Worm (Caenorhabditis elegans) whole organism, L2 larva: Measurements from ENCODE around the gene rga-8.

ENCODE experiments used
- F13H6.1 ChIP-seq: sonication (generic microtip); optimal IDR thresholded peaks from 2 replicates; lab custom pipeline; 2016; ENCODE audit warnings: missing genetic modification characterization, missing compliant biosample characterization
- Y55F3AM.14 ChIP-seq: fragments of 200-800 bp; sonication (Bioruptor generic); optimal IDR thresholded peaks from 2 replicates; lab custom pipeline; 2018; ENCODE audit warnings: mild to moderate bottlenecking, missing genetic modification characterization, missing compliant biosample characterization
- ZK546.5 ChIP-seq: sonication (generic microtip); optimal IDR thresholded peaks from 2 replicates; lab custom pipeline; 2017; ENCODE audit warnings: missing biosample characterization, missing genetic modification characterization
- alr-1 ChIP-seq: fragments of 150-350 bp; optimal IDR thresholded peaks from 2 replicates; lab custom pipeline; 2014; ENCODE audit warnings: missing biosample characterization, missing genetic modification characterization
- aly-2 ChIP-seq: fragments of 150-350 bp; optimal IDR thresholded peaks from 2 replicates; lab custom pipeline; 2014; ENCODE audit warnings: missing biosample characterization, missing genetic modification characterization
- ama-1 ChIP-seq: fragments of 150-350 bp; optimal IDR thresholded peaks from 2 replicates; lab custom pipeline; 2018; ENCODE audit warnings: inconsistent platforms
- blmp-1 ChIP-seq: sonication (generic microtip); optimal IDR thresholded peaks from 2 replicates; lab custom pipeline; 2017; ENCODE audit warnings: missing genetic modification characterization, mild to moderate bottlenecking, missing compliant biosample characterization, antibody characterized with exemption, moderate library complexity; ENCODE audit not compliant: insufficient read depth
- ceh-16 ChIP-seq: fragments of 150-350 bp; optimal IDR thresholded peaks from 2 replicates; lab custom pipeline; 2014; ENCODE audit warnings: missing biosample characterization, missing genetic modification characterization
- ceh-82 ChIP-seq: fragments of 150-350 bp; optimal IDR thresholded peaks from 2 replicates; lab custom pipeline; 2014; ENCODE audit warnings: missing biosample characterization, missing genetic modification characterization
- crh-2 ChIP-seq: sonication (generic microtip); optimal IDR thresholded peaks from 2 replicates; lab custom pipeline; 2017; ENCODE audit warnings: missing biosample characterization, missing genetic modification characterization
- dmd-4 ChIP-seq: sonication (generic microtip); optimal IDR thresholded peaks from 2 replicates; lab custom pipeline; 2017; ENCODE audit warnings: missing biosample characterization, missing genetic modification characterization
- egl-27 ChIP-seq: sonication (generic microtip); optimal IDR thresholded peaks from 3 replicates; lab custom pipeline; 2017; ENCODE audit warnings: missing biosample characterization, missing genetic modification reagents, missing genetic modification characterization
- elt-1 ChIP-seq: fragments of 150-350 bp; optimal IDR thresholded peaks from 2 replicates; lab custom pipeline; 2014; ENCODE audit warnings: missing biosample characterization, missing genetic modification characterization
- elt-3 ChIP-seq: sonication (generic microtip); optimal IDR thresholded peaks from 2 replicates; lab custom pipeline; 2017; ENCODE audit warnings: missing biosample characterization, missing genetic modification characterization
- fos-1 ChIP-seq: fragments of 150-350 bp; optimal IDR thresholded peaks from 2 replicates; lab custom pipeline; 2014; ENCODE audit warnings: missing biosample characterization, missing genetic modification characterization
- gmeb-1 ChIP-seq: fragments of 150-350 bp; optimal IDR thresholded peaks from 2 replicates; lab custom pipeline; 2014; ENCODE audit warnings: missing biosample characterization, missing genetic modification characterization
- lin-13 ChIP-seq: fragments of 150-350 bp; optimal IDR thresholded peaks from 2 replicates; lab custom pipeline; 2014; ENCODE audit warnings: missing biosample characterization, missing genetic modification reagents, missing genetic modification characterization
- lin-39 ChIP-seq: fragments of 150-350 bp; optimal IDR thresholded peaks from 2 replicates; lab custom pipeline; 2014; ENCODE audit warnings: missing biosample characterization, missing genetic modification reagents, missing genetic modification characterization
- lsy-2 ChIP-seq, 2 experiments: fragments of 150-350 bp in 1 of 2; sonication (generic microtip) in 1 of 2; optimal IDR thresholded peaks; 2 replicates each; lab custom pipeline; 2014 to 2017; ENCODE audit warnings: missing biosample characterization in 2 of 2, missing genetic modification characterization in 2 of 2
- mab-5 ChIP-seq: fragments of 150-350 bp; optimal IDR thresholded peaks from 2 replicates; lab custom pipeline; 2014; ENCODE audit warnings: missing biosample characterization, missing genetic modification characterization
- mbf-1 ChIP-seq: sonication (generic microtip); optimal IDR thresholded peaks from 2 replicates; lab custom pipeline; 2017; ENCODE audit warnings: missing biosample characterization, missing genetic modification characterization
- mdl-1 ChIP-seq, 2 experiments: fragments of 150-350 bp in 1 of 2; sonication (generic microtip) in 1 of 2; optimal IDR thresholded peaks; 2 replicates each; lab custom pipeline; 2017; ENCODE audit warnings: missing biosample characterization in 2 of 2, missing genetic modification characterization in 2 of 2
- nhr-10 ChIP-seq: sonication (generic microtip); optimal IDR thresholded peaks from 2 replicates; lab custom pipeline; 2017; ENCODE audit warnings: missing biosample characterization, missing genetic modification characterization
- nhr-11 ChIP-seq: fragments of 150-350 bp; optimal IDR thresholded peaks from 2 replicates; lab custom pipeline; 2014; ENCODE audit warnings: missing biosample characterization, missing genetic modification characterization
- nhr-12 ChIP-seq: fragments of 150-350 bp; optimal IDR thresholded peaks from 2 replicates; lab custom pipeline; 2014; ENCODE audit warnings: missing biosample characterization, missing genetic modification characterization
- nhr-129 ChIP-seq: fragments of 150-350 bp; optimal IDR thresholded peaks from 2 replicates; lab custom pipeline; 2014; ENCODE audit warnings: missing biosample characterization, missing genetic modification characterization
- nhr-21 ChIP-seq: fragments of 150-350 bp; optimal IDR thresholded peaks from 2 replicates; lab custom pipeline; 2014; ENCODE audit warnings: missing biosample characterization, missing genetic modification characterization
- nhr-23 ChIP-seq: fragments of 150-350 bp; optimal IDR thresholded peaks from 2 replicates; lab custom pipeline; 2014; ENCODE audit warnings: missing biosample characterization, missing genetic modification reagents, missing genetic modification characterization
- nhr-237 ChIP-seq: fragments of 150-350 bp; optimal IDR thresholded peaks from 2 replicates; lab custom pipeline; 2014; ENCODE audit warnings: missing biosample characterization, missing genetic modification characterization
- nhr-25 ChIP-seq: fragments of 150-350 bp; sonication (generic microtip); optimal IDR thresholded peaks from 3 replicates; lab custom pipeline; 2014; ENCODE audit warnings: missing biosample characterization, missing genetic modification characterization
- nhr-6 ChIP-seq: fragments of 150-350 bp; optimal IDR thresholded peaks from 2 replicates; lab custom pipeline; 2014; ENCODE audit warnings: missing biosample characterization, missing genetic modification characterization
- peb-1 ChIP-seq: fragments of 150-350 bp; optimal IDR thresholded peaks from 2 replicates; lab custom pipeline; 2014; ENCODE audit warnings: missing biosample characterization, missing genetic modification characterization
- sem-4 ChIP-seq: fragments of 150-350 bp; optimal IDR thresholded peaks from 2 replicates; lab custom pipeline; 2014; ENCODE audit warnings: missing biosample characterization, missing genetic modification reagents, missing genetic modification characterization
- skn-1 ChIP-seq: sonication (generic microtip); optimal IDR thresholded peaks from 2 replicates; lab custom pipeline; 2017; ENCODE audit warnings: missing biosample characterization, missing genetic modification characterization
- sma-3 ChIP-seq: sonication (generic microtip); optimal IDR thresholded peaks from 2 replicates; lab custom pipeline; 2016; ENCODE audit warnings: missing genetic modification reagents, missing genetic modification characterization, missing compliant biosample characterization
- sma-9 ChIP-seq, 2 experiments: fragments of 150-350 bp in 1 of 2; sonication (generic microtip) in 1 of 2; optimal IDR thresholded peaks; 2 replicates each; lab custom pipeline; 2014 to 2016; ENCODE audit warnings: missing genetic modification characterization in 2 of 2, mild to moderate bottlenecking in 1 of 2, missing biosample characterization in 1 of 2, missing compliant biosample characterization in 1 of 2, missing genetic modification reagents in 1 of 2, moderate library complexity in 1 of 2
- snpc-4 ChIP-seq: fragments of 150-350 bp; optimal IDR thresholded peaks from 2 replicates; lab custom pipeline; 2014; ENCODE audit warnings: missing biosample characterization, missing genetic modification characterization
- unc-39 ChIP-seq: fragments of 150-350 bp; optimal IDR thresholded peaks from 2 replicates; lab custom pipeline; 2014; ENCODE audit warnings: missing biosample characterization, missing genetic modification characterization
- unc-55 ChIP-seq: fragments of 150-350 bp; sonication (generic microtip); optimal IDR thresholded peaks from 3 replicates; lab custom pipeline; 2014; ENCODE audit warnings: missing biosample characterization, missing genetic modification reagents, missing genetic modification characterization
- unc-62 ChIP-seq: fragments of 150-350 bp; optimal IDR thresholded peaks from 2 replicates; lab custom pipeline; 2014; ENCODE audit warnings: missing biosample characterization, missing genetic modification reagents, missing genetic modification characterization
- zag-1 ChIP-seq: fragments of 150-350 bp; optimal IDR thresholded peaks from 2 replicates; lab custom pipeline; 2014; ENCODE audit warnings: missing biosample characterization, missing genetic modification characterization
- ztf-1 ChIP-seq: fragments of 200-800 bp; sonication (Bioruptor generic); conservative IDR thresholded peaks from 2 replicates; pipeline ENCODE4 v1.3.6; 2022; ENCODE audit warnings: missing genetic modification characterization, missing compliant biosample characterization
- ztf-11 ChIP-seq: sonication (generic microtip); optimal IDR thresholded peaks from 2 replicates; lab custom pipeline; 2017; ENCODE audit warnings: missing biosample characterization, missing genetic modification characterization

The rga-8 gene

ce11 chrX:5279674-5280073 lies at the start of gene rga-8:
TSS of gene rga-8 (minus strand) at chrX:5279774.
- TF ChIP-seq aly-2 = no peak
- TF ChIP-seq lsy-2 (tag; optimal IDR thresholded peaks at IDR 0.05; lab: Kevin White, UChicago) = no peak
- TF ChIP-seq crh-2 (tag; lab: Kevin White, UChicago) = no peak
- TF ChIP-seq nhr-23 = no peak
- TF ChIP-seq ztf-11 (tag; lab: Kevin White, UChicago) = no peak
- no peak for TF ChIP-seq unc-39 (tag; lab: Kevin White, UChicago)
- TF ChIP-seq, all 48 proteins: peak for 0

ce11 chrX:5329236-5329635 lies 49.7 kb upstream of the rga-8 start, which contains the start of gene C26B9.5:
TSS of gene C26B9.5 (plus strand) at chrX:5329479.
- no peak for TF ChIP-seq elt-1 (tag; lab: Kevin White, UChicago)
- no peak for TF ChIP-seq mbf-1 (tag; lab: Kevin White, UChicago)
- TF ChIP-seq F13H6.1 (tag; lab: Kevin White, UChicago) = no peak
- TF ChIP-seq blmp-1 = no peak
- TF ChIP-seq ZK546.5 (tag; lab: Kevin White, UChicago) = no peak
- no peak for TF ChIP-seq zag-1 (tag; lab: Kevin White, UChicago)
- no peak for TF ChIP-seq sma-9 (GFP tag; optimal IDR thresholded peaks at IDR 0.05; lab: Kevin White, UChicago)
- TF ChIP-seq sma-9 (tag; optimal IDR thresholded peaks at IDR 0.05; lab: Kevin White, UChicago) = no peak
- TF ChIP-seq nhr-12 (tag; lab: Kevin White, UChicago) = no peak
- TF ChIP-seq peb-1 = no peak
- peak; percentile 80 for TF ChIP-seq skn-1
- TF ChIP-seq gmeb-1 = no peak
- TF ChIP-seq nhr-6 = no peak
- TF ChIP-seq fos-1 (tag; lab: Kevin White, UChicago) = peak; percentile 86
- no peak for TF ChIP-seq sem-4 (tag; lab: Kevin White, UChicago)
- TF ChIP-seq unc-62 (GFP tag; lab: Kevin White, UChicago) = no peak
- TF ChIP-seq ceh-16 (tag; lab: Kevin White, UChicago) = no peak
- TF ChIP-seq, all 48 proteins: peak for 2

ce11 chrX:5323287-5323686 lies 43.7 kb upstream of the rga-8 start, which contains the start of gene sto-2:
TSS of gene sto-2 (minus strand) at chrX:5323387.
- no peak for TF ChIP-seq nhr-21 (tag; lab: Kevin White, UChicago)
- no peak for TF ChIP-seq gmeb-1

- TF ChIP-seq nhr-237 (tag; lab: Kevin White, UChicago) = no peak
- TF ChIP-seq sem-4 (tag; lab: Kevin White, UChicago) = no peak
- TF ChIP-seq ceh-82 = no peak
- no peak for TF ChIP-seq fos-1 (tag; lab: Kevin White, UChicago)
- TF ChIP-seq elt-3 (tag; lab: Kevin White, UChicago) = no peak
- TF ChIP-seq sma-3 = no peak
- TF ChIP-seq ztf-1 = no peak
- no peak for TF ChIP-seq nhr-129 (tag; lab: Kevin White, UChicago)
- no peak for TF ChIP-seq ama-1 (lab: Kevin White, UChicago)
- no peak for TF ChIP-seq nhr-11
- no peak for TF ChIP-seq dmd-4
- no peak for TF ChIP-seq gmeb-1
- TF ChIP-seq nhr-10 (tag; lab: Kevin White, UChicago) = no peak
- TF ChIP-seq nhr-25 (tag; lab: Kevin White, UChicago) = no peak
- TF ChIP-seq mab-5 (tag; lab: Kevin White, UChicago) = no peak
- TF ChIP-seq, all 48 proteins: peak for 0
These were observed 42.0 kb upstream of the rga-8 start for ce11 chrX:5321563-5321962.

- TF ChIP-seq fos-1 (tag; lab: Kevin White, UChicago) (peak; percentile 51), zag-1 (tag; lab: Kevin White, UChicago) (no peak), nhr-12 (tag; lab: Kevin White, UChicago) (no peak), sem-4 (tag; lab: Kevin White, UChicago) (peak; percentile 25), nhr-21 (tag; lab: Kevin White, UChicago) (peak; percentile 35), lsy-2 (tag; optimal IDR thresholded peaks at IDR 0.05; lab: Kevin White, UChicago) (peak in 1 of 2 experiments; percentile 27), dmd-4 (no peak), ama-1 (lab: Kevin White, UChicago) (no peak), unc-39 (tag; lab: Kevin White, UChicago) (no peak), nhr-6 (no peak), nhr-237 (tag; lab: Kevin White, UChicago) (no peak), gmeb-1 (peak; percentile 58), egl-27 (tag; lab: Kevin White, UChicago) (peak; percentile 47), crh-2 (tag; lab: Kevin White, UChicago) (peak; percentile 45), ztf-1 (no peak), nhr-23 (no peak), lin-13 (GFP tag; lab: Kevin White, UChicago) (peak; percentile 15), snpc-4 (tag; lab: Kevin White, UChicago) (no peak), mab-5 (tag; lab: Kevin White, UChicago) (no peak), nhr-11 (no peak), elt-3 (tag; lab: Kevin White, UChicago) (no peak), Y55F3AM.14 (GFP tag; lab: Kevin White, UChicago) (peak; percentile 10), skn-1 (no peak), ceh-82 (no peak), sma-3 (no peak), alr-1 (tag; lab: Kevin White, UChicago) (no peak), unc-55 (GFP tag; lab: Kevin White, UChicago) (no peak), mdl-1 (tag; optimal IDR thresholded peaks at IDR 0.05; lab: Kevin White, UChicago) (no peak), lin-39 (tag; lab: Kevin White, UChicago) (no peak)
These were observed 39.8 kb upstream of the rga-8 start for ce11 chrX:5319214-5319838.
